Worm (Caenorhabditis elegans): ENCODE results near the gene B0554.5.

Gene B0554.5

ce11 chrV:449685-450084 is 25.4 kb downstream of the B0554.5 start, which contains the start of gene M02H5.8:
Gene M02H5.8, plus strand, starts transcription at chrV:449981.
- TF ChIP-seq ztf-23 (GFP tag; IDR thresholded peaks at IDR 0.05) = no peak

- TF ChIP-seq T22C8.4 (GFP tag; IDR thresholded peaks at IDR 0.05) = no peak
- no peak for TF ChIP-seq ztf-23 (GFP tag; IDR thresholded peaks at IDR 0.05)
- no peak for TF ChIP-seq med-1 (GFP tag; optimal IDR thresholded peaks at IDR 0.05; ENCODE audit: insufficient read depth)
- no peak for TF ChIP-seq klf-2 (GFP tag; conservative IDR thresholded peaks at IDR 0.05)
- TF ChIP-seq cog-1 (tag; optimal IDR thresholded peaks at IDR 0.05) = no peak
- no peak for TF ChIP-seq ref-1 (GFP tag; conservative IDR thresholded peaks at IDR 0.05)
- TF ChIP-seq flt-1 (GFP tag; IDR thresholded peaks at IDR 0.05) = no peak
- no peak for TF ChIP-seq ztf-29 (GFP tag; IDR thresholded peaks at IDR 0.05)
- no peak for TF ChIP-seq tab-1 (GFP tag; IDR thresholded peaks at IDR 0.05)
Measured at ce11 chrV:450757-451501, 26.7 kb downstream of the B0554.5 start, which contains the start of gene nhr-123. Gene nhr-123, plus strand, starts transcription at chrV:451451.

ce11 chrV:453569-453968 is 29.3 kb downstream of the B0554.5 start, which contains the start of gene nhr-98:
Gene nhr-98, plus strand, starts transcription at chrV:453869.
- TF ChIP-seq T22C8.4 (GFP tag; IDR thresholded peaks at IDR 0.05) (no peak), cog-1 (tag; optimal IDR thresholded peaks at IDR 0.05) (no peak), ztf-23 (GFP tag; IDR thresholded peaks at IDR 0.05) (no peak), klf-2 (GFP tag; conservative IDR thresholded peaks at IDR 0.05) (no peak), flt-1 (GFP tag; IDR thresholded peaks at IDR 0.05) (no peak), med-1 (GFP tag; optimal IDR thresholded peaks at IDR 0.05; ENCODE audit: insufficient read depth) (no peak), ztf-29 (GFP tag; IDR thresholded peaks at IDR 0.05) (no peak), ref-1 (GFP tag; conservative IDR thresholded peaks at IDR 0.05) (no peak), tab-1 (GFP tag; IDR thresholded peaks at IDR 0.05) (no peak)

ce11 chrV:457839-458238 is 33.6 kb downstream of the B0554.5 start:
- TF ChIP-seq cog-1 (tag; optimal IDR thresholded peaks at IDR 0.05) (no peak), ref-1 (GFP tag; conservative IDR thresholded peaks at IDR 0.05) (no peak), klf-2 (GFP tag; conservative IDR thresholded peaks at IDR 0.05) (no peak), ztf-23 (GFP tag; IDR thresholded peaks at IDR 0.05) (no peak), med-1 (GFP tag; optimal IDR thresholded peaks at IDR 0.05; ENCODE audit: insufficient read depth) (no peak), ztf-29 (GFP tag; IDR thresholded peaks at IDR 0.05) (no peak), flt-1 (GFP tag; IDR thresholded peaks at IDR 0.05) (no peak), T22C8.4 (GFP tag; IDR thresholded peaks at IDR 0.05) (no peak), tab-1 (GFP tag; IDR thresholded peaks at IDR 0.05) (no peak)

ce11 chrV:459464-459863 is 35.2 kb downstream of the B0554.5 start, which contains the start of gene nhr-203:
Gene nhr-203, plus strand, starts transcription at chrV:459795.
- TF ChIP-seq ztf-29 (GFP tag; IDR thresholded peaks at IDR 0.05) = no peak
- TF ChIP-seq med-1 (GFP tag; optimal IDR thresholded peaks at IDR 0.05; ENCODE audit: insufficient read depth) = no peak
- TF ChIP-seq flt-1 (GFP tag; IDR thresholded peaks at IDR 0.05) = no peak
- TF ChIP-seq cog-1 (tag; optimal IDR thresholded peaks at IDR 0.05) = no peak
- no peak for TF ChIP-seq ztf-23 (GFP tag; IDR thresholded peaks at IDR 0.05)
- no peak for TF ChIP-seq T22C8.4 (GFP tag; IDR thresholded peaks at IDR 0.05)
- TF ChIP-seq ref-1 (GFP tag; conservative IDR thresholded peaks at IDR 0.05) = no peak
- TF ChIP-seq klf-2 (GFP tag; conservative IDR thresholded peaks at IDR 0.05) = no peak
- no peak for TF ChIP-seq tab-1 (GFP tag; IDR thresholded peaks at IDR 0.05)

ce11 chrV:462263-462662 is 38.0 kb downstream of the B0554.5 start, which contains the start of gene nhr-202:
Gene nhr-202, plus strand, starts transcription at chrV:462588.
- no peak for TF ChIP-seq T22C8.4 (GFP tag; IDR thresholded peaks at IDR 0.05)

- TF ChIP-seq ref-1 (GFP tag; conservative IDR thresholded peaks at IDR 0.05) (no peak), tab-1 (GFP tag; IDR thresholded peaks at IDR 0.05) (no peak), cog-1 (tag; optimal IDR thresholded peaks at IDR 0.05) (no peak), ztf-23 (GFP tag; IDR thresholded peaks at IDR 0.05) (no peak), ztf-29 (GFP tag; IDR thresholded peaks at IDR 0.05) (no peak), T22C8.4 (GFP tag; IDR thresholded peaks at IDR 0.05) (no peak), klf-2 (GFP tag; conservative IDR thresholded peaks at IDR 0.05) (no peak), med-1 (GFP tag; optimal IDR thresholded peaks at IDR 0.05; ENCODE audit: insufficient read depth) (no peak), flt-1 (GFP tag; IDR thresholded peaks at IDR 0.05) (no peak)
Measured at ce11 chrV:464800-465199, 40.6 kb downstream of the B0554.5 start, which contains the start of gene nhr-201. Gene nhr-201, plus strand, starts transcription at chrV:464828.

ce11 chrV:465355-465754 is 41.1 kb downstream of the B0554.5 start:
- TF ChIP-seq flt-1 (GFP tag; IDR thresholded peaks at IDR 0.05) (no peak), ztf-29 (GFP tag; IDR thresholded peaks at IDR 0.05) (no peak), ztf-23 (GFP tag; IDR thresholded peaks at IDR 0.05) (no peak), tab-1 (GFP tag; IDR thresholded peaks at IDR 0.05) (no peak), T22C8.4 (GFP tag; IDR thresholded peaks at IDR 0.05) (no peak), ref-1 (GFP tag; conservative IDR thresholded peaks at IDR 0.05) (no peak), med-1 (GFP tag; optimal IDR thresholded peaks at IDR 0.05; ENCODE audit: insufficient read depth) (no peak), klf-2 (GFP tag; conservative IDR thresholded peaks at IDR 0.05) (no peak), cog-1 (tag; optimal IDR thresholded peaks at IDR 0.05) (no peak)

ce11 chrV:467507-467906 is 43.3 kb downstream of the B0554.5 start:
- TF ChIP-seq flt-1 (GFP tag; IDR thresholded peaks at IDR 0.05) (no peak), T22C8.4 (GFP tag; IDR thresholded peaks at IDR 0.05) (no peak), klf-2 (GFP tag; conservative IDR thresholded peaks at IDR 0.05) (no peak)

- TF ChIP-seq ref-1 (GFP tag; conservative IDR thresholded peaks at IDR 0.05) (no peak), klf-2 (GFP tag; conservative IDR thresholded peaks at IDR 0.05) (no peak), cog-1 (tag; optimal IDR thresholded peaks at IDR 0.05) (no peak), ztf-29 (GFP tag; IDR thresholded peaks at IDR 0.05) (no peak), tab-1 (GFP tag; IDR thresholded peaks at IDR 0.05) (no peak), med-1 (GFP tag; optimal IDR thresholded peaks at IDR 0.05; ENCODE audit: insufficient read depth) (no peak), flt-1 (GFP tag; IDR thresholded peaks at IDR 0.05) (no peak), ztf-23 (GFP tag; IDR thresholded peaks at IDR 0.05) (no peak), T22C8.4 (GFP tag; IDR thresholded peaks at IDR 0.05) (no peak)
Measured at ce11 chrV:468460-468859, 44.2 kb downstream of the B0554.5 start, which contains the start of gene srbc-57. Gene srbc-57, minus strand, starts transcription at chrV:468560.

All from whole organism, midembryonic.